Fruit fly (Drosophila melanogaster) Kc167 (cell line): ENCODE measurements around the gene zye.

ENCODE experiments used
- Myc ChIP-seq: fragments of >200 bp; optimal IDR thresholded peaks from 2 replicates; lab custom pipeline; 2017; ENCODE audit warnings: missing external identifiers
- Sin3A ChIP-seq: fragments of >200 bp; optimal IDR thresholded peaks from 2 replicates; lab custom pipeline; 2018; ENCODE audit warnings: missing external identifiers
- h ChIP-seq: fragments of >200 bp; optimal IDR thresholded peaks from 3 replicates; lab custom pipeline; 2018; ENCODE audit warnings: missing external identifiers
- insv ChIP-seq: fragments of >200 bp; optimal IDR thresholded peaks from 3 replicates; lab custom pipeline; 2018; ENCODE audit warnings: missing external identifiers
- psq ChIP-seq: fragments of >200 bp; optimal IDR thresholded peaks from 2 replicates; lab custom pipeline; 2017; ENCODE audit warnings: missing external identifiers
- ttk ChIP-seq: sonication (Bioruptor generic); optimal IDR thresholded peaks from 2 replicates; lab custom pipeline; 2017; ENCODE audit warnings: missing external identifiers

Gene zye

dm6 chr3L:20447337-20447736 lies 33.9 kb downstream of the zye start:
- TF ChIP-seq Myc (lab: Kevin White, UChicago) (no peak), Sin3A (no peak), h (lab: Kevin White, UChicago) (no peak), psq (lab: Kevin White, UChicago) (no peak), insv (no peak), ttk (lab: Kevin White, UChicago) (no peak)

- TF ChIP-seq Myc (lab: Kevin White, UChicago) (no peak), h (lab: Kevin White, UChicago) (no peak), Sin3A (no peak), insv (no peak), ttk (lab: Kevin White, UChicago) (no peak), psq (lab: Kevin White, UChicago) (no peak)
Measured at dm6 chr3L:20447957-20448356, 34.6 kb downstream of the zye start.

dm6 chr3L:20448773-20449172 lies 35.4 kb downstream of the zye start:
- TF ChIP-seq ttk (lab: Kevin White, UChicago) (no peak), insv (no peak), psq (lab: Kevin White, UChicago) (no peak), Myc (lab: Kevin White, UChicago) (no peak), Sin3A (no peak), h (lab: Kevin White, UChicago) (no peak)

- TF ChIP-seq h (lab: Kevin White, UChicago) (no peak), ttk (lab: Kevin White, UChicago) (no peak), insv (no peak), Myc (lab: Kevin White, UChicago) (no peak), Sin3A (no peak), psq (lab: Kevin White, UChicago) (no peak)
Measured at dm6 chr3L:20452813-20453682, 39.6 kb downstream of the zye start, which contains the start of gene CG5199. CG5199 (minus strand) TSS chr3L:20452864.

dm6 chr3L:20460383-20460782 lies 47.0 kb downstream of the zye start, which contains the start of gene mag:
mag (plus strand) TSS chr3L:20460683.
- TF ChIP-seq insv = no peak
- TF ChIP-seq psq (lab: Kevin White, UChicago) = no peak
- TF ChIP-seq ttk (lab: Kevin White, UChicago) = no peak
- no peak for TF ChIP-seq Sin3A
- no peak for TF ChIP-seq h (lab: Kevin White, UChicago)
- TF ChIP-seq Myc (lab: Kevin White, UChicago) = no peak

dm6 chr3L:20462391-20462790 lies 49.0 kb downstream of the zye start:
- TF ChIP-seq insv = no peak
- TF ChIP-seq psq (lab: Kevin White, UChicago) = no peak
- TF ChIP-seq Sin3A = no peak
- TF ChIP-seq ttk (lab: Kevin White, UChicago) = no peak
- TF ChIP-seq Myc (lab: Kevin White, UChicago) = no peak
- TF ChIP-seq h (lab: Kevin White, UChicago) = no peak

- TF ChIP-seq h (lab: Kevin White, UChicago) = no peak
- TF ChIP-seq Myc (lab: Kevin White, UChicago) = no peak
- TF ChIP-seq ttk (lab: Kevin White, UChicago) = no peak
- no peak for TF ChIP-seq psq (lab: Kevin White, UChicago)
- TF ChIP-seq insv = no peak
- TF ChIP-seq Sin3A = no peak
Measured at dm6 chr3L:20464677-20465076, 51.3 kb downstream of the zye start, which contains the start of gene atk. atk (minus strand) TSS chr3L:20464862.

dm6 chr3L:20465941-20466340 lies 52.5 kb downstream of the zye start, which contains the start of gene CG42764:
CG42764 (minus strand) TSS chr3L:20466041.
- TF ChIP-seq ttk (lab: Kevin White, UChicago) = no peak
- TF ChIP-seq h (lab: Kevin White, UChicago) = no peak
- no peak for TF ChIP-seq Myc (lab: Kevin White, UChicago)

dm6 chr3L:20466599-20466998 lies 53.2 kb downstream of the zye start, which contains the start of gene Tdh:
Tdh (plus strand) TSS chr3L:20466944.
- TF ChIP-seq ttk (lab: Kevin White, UChicago) = no peak
- TF ChIP-seq psq (lab: Kevin White, UChicago) = no peak
- no peak for TF ChIP-seq h (lab: Kevin White, UChicago)
- no peak for TF ChIP-seq insv
- no peak for TF ChIP-seq Myc (lab: Kevin White, UChicago)
- no peak for TF ChIP-seq Sin3A

dm6 chr3L:20467433-20467832 lies 54.0 kb downstream of the zye start:
- TF ChIP-seq insv = no peak

dm6 chr3L:20470991-20471498 lies 57.6 kb downstream of the zye start:
- TF ChIP-seq ttk (lab: Kevin White, UChicago) (no peak), psq (lab: Kevin White, UChicago) (no peak), Sin3A (no peak), Myc (lab: Kevin White, UChicago) (no peak), h (lab: Kevin White, UChicago) (no peak), insv (no peak)

dm6 chr3L:20471499-20472313 lies 58.3 kb downstream of the zye start:
- TF ChIP-seq Sin3A (no peak), ttk (lab: Kevin White, UChicago) (no peak), insv (no peak), Myc (lab: Kevin White, UChicago) (no peak), psq (lab: Kevin White, UChicago) (no peak), h (lab: Kevin White, UChicago) (no peak)
